Worm (Caenorhabditis elegans) whole organism, L4 larva: Measurements from ENCODE around the gene str-232.

Experiments used
- ZK546.5 ChIP-seq, 2 experiments: sonication (generic microtip); optimal IDR thresholded peaks; 2 replicates each; lab custom pipeline; 2017; ENCODE audit warnings: missing biosample characterization in 2 of 2, missing genetic modification characterization in 2 of 2
- dve-1 ChIP-seq: sonication (generic microtip); optimal IDR thresholded peaks from 2 replicates; lab custom pipeline; 2017; ENCODE audit warnings: antibody characterized with exemption, mild to moderate bottlenecking, missing genetic modification characterization, missing compliant biosample characterization; ENCODE audit not compliant: insufficient read depth
- gei-8 ChIP-seq: fragments of 200-800 bp; sonication (Bioruptor generic); optimal IDR thresholded peaks from 2 replicates; lab custom pipeline; 2018; ENCODE audit warnings: mild to moderate bottlenecking, missing genetic modification characterization, missing compliant biosample characterization
- hmg-1.1 ChIP-seq: fragments of 200-800 bp; sonication (Bioruptor generic); IDR thresholded peaks from 2 replicates; pipeline ENCODE4 v1.3.6; 2022; ENCODE audit warnings: missing genetic modification reagents, missing genetic modification characterization, missing compliant biosample characterization
- lin-39 ChIP-seq: fragments of 150-350 bp; optimal IDR thresholded peaks from 2 replicates; lab custom pipeline; 2014; ENCODE audit warnings: missing biosample characterization, missing genetic modification reagents, missing genetic modification characterization
- nhr-237 ChIP-seq: sonication (generic microtip); optimal IDR thresholded peaks from 2 replicates; lab custom pipeline; 2017; ENCODE audit warnings: missing biosample characterization, missing genetic modification characterization
- nhr-42 ChIP-seq: fragments of 200-800 bp; sonication (Bioruptor generic); IDR thresholded peaks from 2 replicates; pipeline ENCODE4 v1.3.6; 2022; ENCODE audit warnings: missing genetic modification characterization, missing compliant biosample characterization
- skn-1 ChIP-seq: fragments of 150-350 bp; optimal IDR thresholded peaks from 2 replicates; lab custom pipeline; 2014; ENCODE audit warnings: missing biosample characterization, missing genetic modification characterization
- spr-3 ChIP-seq: fragments of 200-800 bp; sonication (Bioruptor generic); optimal IDR thresholded peaks from 2 replicates; lab custom pipeline; 2018; ENCODE audit warnings: mild to moderate bottlenecking, missing genetic modification characterization, missing compliant biosample characterization
- zfp-3 ChIP-seq: fragments of 200-800 bp; sonication (Bioruptor generic); conservative IDR thresholded peaks from 2 replicates; pipeline ENCODE4 v1.3.6; 2022; ENCODE audit warnings: missing genetic modification reagents, missing genetic modification characterization, missing compliant biosample characterization
- ztf-11 ChIP-seq: fragments of 150-350 bp; optimal IDR thresholded peaks from 2 replicates; lab custom pipeline; 2014; ENCODE audit warnings: missing biosample characterization, missing genetic modification characterization

- TF ChIP-seq dve-1 (tag; lab: Kevin White, UChicago) (no peak), ztf-11 (tag; lab: Kevin White, UChicago) (no peak), nhr-42 (no peak), hmg-1.1 (no peak), ZK546.5 (tag; optimal IDR thresholded peaks at IDR 0.05; lab: Kevin White, UChicago) (no peak), gei-8 (no peak), spr-3 (GFP tag; lab: Kevin White, UChicago) (no peak), zfp-3 (GFP tag; lab: Robert Waterston, UW) (no peak), lin-39 (tag; lab: Kevin White, UChicago) (no peak), nhr-237 (tag; lab: Kevin White, UChicago) (no peak), skn-1 (tag; lab: Kevin White, UChicago) (no peak)
These were observed 25.9 kb upstream of the str-232 start for ce11 chrV:16041412-16041811.
